Worm (Caenorhabditis elegans) whole organism, L3 larva: ENCODE data around the gene F09E5.3.

Source experiments
- R02D3.7 ChIP-seq: fragments of 150-350 bp; optimal IDR thresholded peaks from 2 replicates; lab custom pipeline; 2014; ENCODE audit warnings: missing biosample characterization, missing genetic modification characterization
- ZK546.5 ChIP-seq: sonication (generic microtip); optimal IDR thresholded peaks from 2 replicates; lab custom pipeline; 2017; ENCODE audit warnings: missing biosample characterization, missing genetic modification characterization
- aly-2 ChIP-seq: fragments of 150-350 bp; optimal IDR thresholded peaks from 2 replicates; lab custom pipeline; 2014; ENCODE audit warnings: missing biosample characterization, missing genetic modification characterization
- ama-1 ChIP-seq: fragments of 150-350 bp; optimal IDR thresholded peaks from 2 replicates; lab custom pipeline; 2018
- ceh-16 ChIP-seq: sonication (generic microtip); optimal IDR thresholded peaks from 2 replicates; lab custom pipeline; 2017; ENCODE audit warnings: missing biosample characterization, missing genetic modification characterization
- ceh-28 ChIP-seq: fragments of 150-350 bp; optimal IDR thresholded peaks from 2 replicates; lab custom pipeline; 2014; ENCODE audit warnings: missing biosample characterization, missing genetic modification reagents, missing genetic modification characterization
- ceh-82 ChIP-seq: fragments of 150-350 bp; optimal IDR thresholded peaks from 2 replicates; lab custom pipeline; 2014; ENCODE audit warnings: missing biosample characterization, missing genetic modification characterization
- ceh-9 ChIP-seq: sonication (generic microtip); optimal IDR thresholded peaks from 2 replicates; lab custom pipeline; 2018; ENCODE audit warnings: missing biosample characterization, missing genetic modification characterization
- daf-12 ChIP-seq: fragments of 150-350 bp; optimal IDR thresholded peaks from 2 replicates; lab custom pipeline; 2014; ENCODE audit warnings: missing biosample characterization, missing genetic modification reagents, missing genetic modification characterization
- egl-27 ChIP-seq: sonication (generic microtip); optimal IDR thresholded peaks from 4 replicates; lab custom pipeline; 2017; ENCODE audit warnings: missing biosample characterization, missing genetic modification reagents, missing genetic modification characterization
- egl-5 ChIP-seq: fragments of 150-350 bp; optimal IDR thresholded peaks from 2 replicates; lab custom pipeline; 2017; ENCODE audit warnings: missing biosample characterization, missing genetic modification reagents, missing genetic modification characterization, inconsistent platforms
- elt-1 ChIP-seq: fragments of 150-350 bp; optimal IDR thresholded peaks from 2 replicates; lab custom pipeline; 2014; ENCODE audit warnings: missing biosample characterization, missing genetic modification characterization
- elt-2 ChIP-seq: sonication (generic microtip); optimal IDR thresholded peaks from 2 replicates; lab custom pipeline; 2016; ENCODE audit warnings: missing genetic modification reagents, mild to moderate bottlenecking, missing genetic modification characterization, missing compliant biosample characterization
- elt-3 ChIP-seq, 3 experiments: fragments of 150-350 bp in 1 of 3; sonication (generic microtip) in 2 of 3; optimal IDR thresholded peaks; 2 replicates in 2 of 3; 4 replicates in 1 of 3; lab custom pipeline; 2014 to 2017; ENCODE audit warnings: missing biosample characterization in 3 of 3, missing genetic modification characterization in 3 of 3
- eor-1 ChIP-seq, 2 experiments: fragments of 150-350 bp; optimal IDR thresholded peaks; 2 replicates each; lab custom pipeline; 2014 to 2018; ENCODE audit warnings: missing biosample characterization in 2 of 2, missing genetic modification characterization in 2 of 2
- fkh-10 ChIP-seq: sonication (generic microtip); optimal IDR thresholded peaks from 2 replicates; lab custom pipeline; 2017; ENCODE audit warnings: missing biosample characterization, missing genetic modification reagents, missing genetic modification characterization
- fkh-2 ChIP-seq: fragments of 150-350 bp; optimal IDR thresholded peaks from 2 replicates; lab custom pipeline; 2014; ENCODE audit warnings: missing biosample characterization, missing genetic modification reagents, missing genetic modification characterization
- fos-1 ChIP-seq: fragments of 150-350 bp; optimal IDR thresholded peaks from 2 replicates; lab custom pipeline; 2014; ENCODE audit warnings: missing biosample characterization, missing genetic modification characterization
- hmg-11 ChIP-seq: sonication (generic microtip); optimal IDR thresholded peaks from 2 replicates; lab custom pipeline; 2016; ENCODE audit warnings: missing genetic modification characterization, missing compliant biosample characterization
- jun-1 ChIP-seq: fragments of 150-350 bp; optimal IDR thresholded peaks from 2 replicates; lab custom pipeline; 2014; ENCODE audit warnings: missing biosample characterization, missing genetic modification reagents, missing genetic modification characterization
- lin-15B ChIP-seq: fragments of 150-350 bp; optimal IDR thresholded peaks from 2 replicates; lab custom pipeline; 2014; ENCODE audit warnings: missing biosample characterization, missing genetic modification characterization
- lin-39 ChIP-seq: fragments of 150-350 bp; optimal IDR thresholded peaks from 2 replicates; lab custom pipeline; 2018; ENCODE audit warnings: missing biosample characterization, missing genetic modification reagents, missing genetic modification characterization
- lsy-12 ChIP-seq: sonication (generic microtip); optimal IDR thresholded peaks from 2 replicates; lab custom pipeline; 2016; ENCODE audit warnings: mild to moderate bottlenecking, missing genetic modification characterization, missing compliant biosample characterization
- mdl-1 ChIP-seq: fragments of 150-350 bp; optimal IDR thresholded peaks from 2 replicates; lab custom pipeline; 2014; ENCODE audit warnings: missing biosample characterization, missing genetic modification characterization
- mml-1 ChIP-seq: fragments of 150-350 bp; sonication (generic microtip); optimal IDR thresholded peaks from 3 replicates; lab custom pipeline; 2014; ENCODE audit warnings: missing biosample characterization, missing genetic modification characterization
- nfya-1 ChIP-seq: sonication (generic microtip); optimal IDR thresholded peaks from 2 replicates; lab custom pipeline; 2017; ENCODE audit warnings: missing genetic modification characterization, mild to moderate bottlenecking, missing compliant biosample characterization, antibody characterized with exemption, moderate library complexity; ENCODE audit not compliant: insufficient read depth
- nhr-11 ChIP-seq: fragments of 150-350 bp; optimal IDR thresholded peaks from 2 replicates; lab custom pipeline; 2014; ENCODE audit warnings: missing biosample characterization, missing genetic modification characterization
- nhr-12 ChIP-seq: fragments of 150-350 bp; optimal IDR thresholded peaks from 2 replicates; lab custom pipeline; 2014; ENCODE audit warnings: missing biosample characterization, missing genetic modification characterization
- nhr-23 ChIP-seq: fragments of 150-350 bp; optimal IDR thresholded peaks from 2 replicates; lab custom pipeline; 2014; ENCODE audit warnings: missing biosample characterization, missing genetic modification reagents, missing genetic modification characterization
- nhr-237 ChIP-seq: fragments of 150-350 bp; optimal IDR thresholded peaks from 2 replicates; lab custom pipeline; 2014; ENCODE audit warnings: missing biosample characterization, missing genetic modification characterization
- nhr-25 ChIP-seq: sonication (generic microtip); optimal IDR thresholded peaks from 2 replicates; lab custom pipeline; 2017; ENCODE audit warnings: missing biosample characterization, missing genetic modification characterization
- nhr-28 ChIP-seq: fragments of 150-350 bp; optimal IDR thresholded peaks from 2 replicates; lab custom pipeline; 2014; ENCODE audit warnings: missing biosample characterization, missing genetic modification characterization
- nhr-43 ChIP-seq: sonication (generic microtip); optimal IDR thresholded peaks from 2 replicates; lab custom pipeline; 2016; ENCODE audit warnings: mild to moderate bottlenecking, missing genetic modification characterization, missing compliant biosample characterization; ENCODE audit not compliant: poor library complexity, severe bottlenecking
- nhr-67 ChIP-seq: fragments of 150-350 bp; optimal IDR thresholded peaks from 2 replicates; lab custom pipeline; 2014; ENCODE audit warnings: missing biosample characterization, missing genetic modification characterization
- nhr-76 ChIP-seq: fragments of 150-350 bp; sonication (generic microtip); optimal IDR thresholded peaks from 5 replicates; lab custom pipeline; 2014; ENCODE audit warnings: missing biosample characterization, missing genetic modification characterization
- nhr-77 ChIP-seq: fragments of 150-350 bp; optimal IDR thresholded peaks from 2 replicates; lab custom pipeline; 2014; ENCODE audit warnings: missing biosample characterization, missing genetic modification characterization
- pha-4 ChIP-seq: fragments of 150-350 bp; optimal IDR thresholded peaks from 2 replicates; lab custom pipeline; 2014; ENCODE audit warnings: missing biosample characterization, missing genetic modification reagents, missing genetic modification characterization
- pqm-1 ChIP-seq: fragments of 150-350 bp; optimal IDR thresholded peaks from 2 replicates; lab custom pipeline; 2017; ENCODE audit warnings: missing biosample characterization, missing genetic modification characterization, inconsistent platforms
- sea-2 ChIP-seq: fragments of 150-350 bp; sonication (generic microtip); optimal IDR thresholded peaks from 4 replicates; lab custom pipeline; 2014; ENCODE audit warnings: missing biosample characterization, missing genetic modification reagents, missing genetic modification characterization
- skn-1 ChIP-seq: fragments of 150-350 bp; optimal IDR thresholded peaks from 2 replicates; lab custom pipeline; 2014; ENCODE audit warnings: missing biosample characterization, missing genetic modification characterization
- snpc-4 ChIP-seq: fragments of 150-350 bp; optimal IDR thresholded peaks from 2 replicates; lab custom pipeline; 2014; ENCODE audit warnings: missing biosample characterization, missing genetic modification characterization
- tbx-2 ChIP-seq: sonication (generic microtip); optimal IDR thresholded peaks from 2 replicates; lab custom pipeline; 2016; ENCODE audit warnings: mild to moderate bottlenecking, missing genetic modification characterization, missing compliant biosample characterization
- unc-39 ChIP-seq: sonication (generic microtip); optimal IDR thresholded peaks from 4 replicates; lab custom pipeline; 2017; ENCODE audit warnings: missing biosample characterization, missing genetic modification characterization
- unc-62 ChIP-seq: fragments of 150-350 bp; sonication (generic microtip); optimal IDR thresholded peaks from 4 replicates; lab custom pipeline; 2014; ENCODE audit warnings: missing biosample characterization, missing genetic modification reagents, missing genetic modification characterization
- zag-1 ChIP-seq: fragments of 150-350 bp; optimal IDR thresholded peaks from 2 replicates; lab custom pipeline; 2014; ENCODE audit warnings: missing biosample characterization, missing genetic modification characterization
- ztf-11 ChIP-seq: fragments of 150-350 bp; optimal IDR thresholded peaks from 2 replicates; lab custom pipeline; 2014; ENCODE audit warnings: missing biosample characterization, missing genetic modification characterization
- ztf-4 ChIP-seq: fragments of 150-350 bp; optimal IDR thresholded peaks from 2 replicates; lab custom pipeline; 2014; ENCODE audit warnings: missing biosample characterization, missing genetic modification characterization

F09E5.3 gene

ce11 chrII:5373275-5374047, at the start of gene F09E5.3, which contains the start of gene agt-2:
F09E5.3 (plus strand) TSS chrII:5373997.
agt-2 (minus strand) TSS chrII:5373827.
- peak; percentile 4 for TF ChIP-seq nhr-77
- no peak for TF ChIP-seq ceh-9
- peak; percentile 84 for TF ChIP-seq hmg-11 (tag; lab: Kevin White, UChicago)
- TF ChIP-seq ztf-11 (tag; lab: Kevin White, UChicago), result no peak
- no peak for TF ChIP-seq elt-3 (tag; optimal IDR thresholded peaks at IDR 0.05; lab: Kevin White, UChicago)
- peak; percentile 75 for TF ChIP-seq R02D3.7
- TF ChIP-seq nhr-43, result peak; percentile 89
- TF ChIP-seq unc-39 (tag; lab: Kevin White, UChicago), result no peak
- TF ChIP-seq nhr-23 (tag; lab: Kevin White, UChicago), result peak; percentile 97
- TF ChIP-seq nhr-67 (tag; lab: Kevin White, UChicago), result no peak
- TF ChIP-seq sea-2 (GFP tag; lab: Kevin White, UChicago), result no peak
- TF ChIP-seq mml-1, result no peak
- peak; percentile 77 for TF ChIP-seq ztf-4 (tag; lab: Kevin White, UChicago)
- peak; percentile 92 for TF ChIP-seq elt-2 (tag; lab: Kevin White, UChicago)
- no peak for TF ChIP-seq eor-1 (tag; optimal IDR thresholded peaks at IDR 0.05; lab: Kevin White, UChicago)
- peak; percentile 84 for TF ChIP-seq lsy-12 (tag; lab: Kevin White, UChicago)
- peak; percentile 79 for TF ChIP-seq ceh-28
- TF ChIP-seq daf-12, result no peak
- TF ChIP-seq nhr-12 (tag; lab: Kevin White, UChicago), result no peak
- peak; percentile 23 for TF ChIP-seq skn-1
- TF ChIP-seq nfya-1 (tag; lab: Kevin White, UChicago), result peak; percentile 88
- TF ChIP-seq fkh-2, result no peak
- peak; percentile 71 for TF ChIP-seq pqm-1 (tag; lab: Kevin White, UChicago)
- TF ChIP-seq elt-1 (tag; lab: Kevin White, UChicago), result peak; percentile 42
- TF ChIP-seq ceh-82, result peak; percentile 36
- TF ChIP-seq ZK546.5 (tag; lab: Kevin White, UChicago), result no peak
- TF ChIP-seq ama-1, result peak; percentile 77
- TF ChIP-seq nhr-237 (tag; lab: Kevin White, UChicago), result no peak
- TF ChIP-seq egl-5 (tag; lab: Kevin White, UChicago), result peak; percentile 23
- no peak for TF ChIP-seq mdl-1
- peak; percentile 81 for TF ChIP-seq nhr-11
- TF ChIP-seq unc-62 (GFP tag; lab: Kevin White, UChicago), result peak; percentile 13
- peak; percentile 31 for TF ChIP-seq zag-1 (tag; lab: Kevin White, UChicago)
- TF ChIP-seq egl-27 (tag; lab: Kevin White, UChicago), result no peak
- peak; percentile 95 for TF ChIP-seq nhr-25
- peak; percentile 59 for TF ChIP-seq lin-39 (tag; lab: Kevin White, UChicago)
- no peak for TF ChIP-seq fos-1 (tag; lab: Kevin White, UChicago)
- peak; percentile 88 for TF ChIP-seq lin-15B (tag; lab: Kevin White, UChicago)
- TF ChIP-seq nhr-28 (tag; lab: Kevin White, UChicago), result no peak
- TF ChIP-seq pha-4 (tag; lab: Kevin White, UChicago), result peak; percentile 97
- peak; percentile 71 for TF ChIP-seq jun-1 (tag; lab: Kevin White, UChicago)
- TF ChIP-seq aly-2, result no peak
- TF ChIP-seq snpc-4 (tag; lab: Kevin White, UChicago), result peak; percentile 88
- no peak for TF ChIP-seq nhr-76 (tag; lab: Kevin White, UChicago)
- peak; percentile 74 for TF ChIP-seq fkh-10 (GFP tag; lab: Kevin White, UChicago)
- no peak for TF ChIP-seq ceh-16 (tag; lab: Kevin White, UChicago)
- peak; percentile 73 for TF ChIP-seq tbx-2 (tag; lab: Kevin White, UChicago)
